Worm (Caenorhabditis elegans) whole organism, L1 larva: Measurements from ENCODE around the gene F58H7.5.
A peak's percentile ranks its signal among the peaks of the same experiment; 100 is the strongest.

Experiments
- C16A3.4 ChIP-seq: fragments of 150-350 bp; optimal IDR thresholded peaks from 2 replicates; lab custom pipeline; 2014; ENCODE audit warnings: missing biosample characterization, missing genetic modification characterization
- F16B12.6 ChIP-seq: fragments of 150-350 bp; optimal IDR thresholded peaks from 2 replicates; lab custom pipeline; 2014; ENCODE audit warnings: missing biosample characterization, missing genetic modification characterization
- Y116A8C.19 ChIP-seq: sonication (generic microtip); optimal IDR thresholded peaks from 2 replicates; lab custom pipeline; 2016; ENCODE audit warnings: missing compliant biosample characterization, missing genetic modification characterization, borderline replicate concordance
- alr-1 ChIP-seq: fragments of 200-800 bp; sonication (Bioruptor generic); optimal IDR thresholded peaks from 2 replicates; lab custom pipeline; 2018; ENCODE audit warnings: borderline replicate concordance, mild to moderate bottlenecking, missing genetic modification characterization, missing compliant biosample characterization
- ama-1 ChIP-seq: fragments of 150-350 bp; optimal IDR thresholded peaks from 2 replicates; lab custom pipeline; 2014
- blmp-1 ChIP-seq: fragments of 150-350 bp; optimal IDR thresholded peaks from 2 replicates; lab custom pipeline; 2014; ENCODE audit warnings: missing biosample characterization, missing genetic modification characterization
- ces-1 ChIP-seq: fragments of 150-350 bp; optimal IDR thresholded peaks from 2 replicates; lab custom pipeline; 2014; ENCODE audit warnings: missing biosample characterization, missing genetic modification reagents, missing genetic modification characterization
- dpl-1 ChIP-seq, 3 experiments: fragments of 150-350 bp in 2 of 3; sonication (generic microtip) in 1 of 3; optimal IDR thresholded peaks; 2 replicates each; lab custom pipeline; 2014 to 2017; ENCODE audit warnings: missing biosample characterization in 3 of 3, missing genetic modification characterization in 3 of 3, missing genetic modification reagents in 3 of 3
- efl-1 ChIP-seq, 4 experiments: fragments of 150-350 bp; optimal IDR thresholded peaks in 3 of 4; peaks in 1 of 4; 1 replicate in 1 of 4; 2 replicates in 3 of 4; lab custom pipeline; 2014; ENCODE audit warnings: missing biosample characterization in 2 of 4, missing genetic modification characterization in 2 of 4, missing genetic modification reagents in 2 of 4
- egl-13 ChIP-seq: sonication (generic microtip); optimal IDR thresholded peaks from 2 replicates; lab custom pipeline; 2016; ENCODE audit warnings: missing genotype, missing genetic modification reagents, missing genetic modification characterization, missing compliant biosample characterization
- egl-27 ChIP-seq, 2 experiments: fragments of 150-350 bp in 1 of 2; sonication (generic microtip); optimal IDR thresholded peaks; 3 replicates each; lab custom pipeline; 2017 to 2018; ENCODE audit warnings: missing biosample characterization in 2 of 2, missing genetic modification characterization in 2 of 2, missing genetic modification reagents in 2 of 2
- elt-2 ChIP-seq: sonication (generic microtip); optimal IDR thresholded peaks from 2 replicates; lab custom pipeline; 2016; ENCODE audit warnings: missing genetic modification characterization, mild to moderate bottlenecking, inconsistent platforms, missing compliant biosample characterization, missing genetic modification reagents
- fkh-10 ChIP-seq: sonication (generic microtip); optimal IDR thresholded peaks from 2 replicates; lab custom pipeline; 2017; ENCODE audit warnings: missing biosample characterization, missing genetic modification reagents, missing genetic modification characterization
- fkh-8 ChIP-seq: sonication (generic microtip); optimal IDR thresholded peaks from 2 replicates; lab custom pipeline; 2016; ENCODE audit warnings: mild to moderate bottlenecking, missing genetic modification characterization, missing compliant biosample characterization
- fos-1 ChIP-seq: fragments of 150-350 bp; optimal IDR thresholded peaks from 2 replicates; lab custom pipeline; 2014; ENCODE audit warnings: missing biosample characterization, missing genetic modification characterization
- grh-1 ChIP-seq: fragments of 200-800 bp; sonication (Bioruptor generic); IDR thresholded peaks from 2 replicates; pipeline ENCODE4 v1.3.6; 2022; ENCODE audit warnings: missing genetic modification reagents, missing genetic modification characterization, missing compliant biosample characterization
- hlh-4 ChIP-seq: sonication (generic microtip); optimal IDR thresholded peaks from 2 replicates; lab custom pipeline; 2016; ENCODE audit warnings: mild to moderate bottlenecking, missing genetic modification characterization, missing compliant biosample characterization
- hpl-2 ChIP-seq: fragments of 150-350 bp; optimal IDR thresholded peaks from 2 replicates; lab custom pipeline; 2014; ENCODE audit warnings: missing biosample characterization, missing genetic modification reagents, missing genetic modification characterization
- irx-1 ChIP-seq: sonication (generic microtip); optimal IDR thresholded peaks from 2 replicates; lab custom pipeline; 2016; ENCODE audit warnings: missing genetic modification characterization, missing compliant biosample characterization
- lin-13 ChIP-seq: fragments of 150-350 bp; optimal IDR thresholded peaks from 2 replicates; lab custom pipeline; 2014; ENCODE audit warnings: missing biosample characterization, missing genetic modification reagents, missing genetic modification characterization
- lin-15B ChIP-seq: fragments of 150-350 bp; sonication (generic microtip); optimal IDR thresholded peaks from 3 replicates; lab custom pipeline; 2014; ENCODE audit warnings: missing biosample characterization, missing genetic modification characterization
- lir-3 ChIP-seq: sonication (generic microtip); optimal IDR thresholded peaks from 2 replicates; lab custom pipeline; 2016; ENCODE audit warnings: mild to moderate bottlenecking, missing genetic modification characterization, moderate library complexity, missing compliant biosample characterization; ENCODE audit not compliant: poor library complexity
- lsy-2 ChIP-seq, 2 experiments: fragments of 150-350 bp; optimal IDR thresholded peaks; 2 replicates each; lab custom pipeline; 2014; ENCODE audit warnings: missing biosample characterization in 2 of 2, missing genetic modification characterization in 2 of 2
- mab-9 ChIP-seq: fragments of 200-800 bp; sonication (Bioruptor generic); IDR thresholded peaks from 2 replicates; pipeline ENCODE4 v1.3.6; 2022; ENCODE audit warnings: missing genetic modification reagents, missing genetic modification characterization, missing compliant biosample characterization
- mef-2 ChIP-seq: fragments of 150-350 bp; optimal IDR thresholded peaks from 2 replicates; lab custom pipeline; 2014; ENCODE audit warnings: missing biosample characterization, missing genetic modification characterization
- nhr-19 ChIP-seq: fragments of 200-800 bp; sonication (Bioruptor generic); conservative IDR thresholded peaks from 2 replicates; pipeline ENCODE4 v1.3.6; 2022; ENCODE audit warnings: missing genetic modification characterization, missing compliant biosample characterization
- nhr-20 ChIP-seq: sonication (generic microtip); optimal IDR thresholded peaks from 2 replicates; lab custom pipeline; 2016; ENCODE audit warnings: mild to moderate bottlenecking, missing genetic modification characterization, missing compliant biosample characterization
- nhr-237 ChIP-seq: fragments of 150-350 bp; optimal IDR thresholded peaks from 2 replicates; lab custom pipeline; 2014; ENCODE audit warnings: missing biosample characterization, missing genetic modification characterization
- nhr-47 ChIP-seq: sonication (generic microtip); optimal IDR thresholded peaks from 2 replicates; lab custom pipeline; 2016; ENCODE audit warnings: mild to moderate bottlenecking, missing genetic modification characterization, moderate library complexity, missing compliant biosample characterization
- nhr-71 ChIP-seq: sonication (generic microtip); optimal IDR thresholded peaks from 2 replicates; lab custom pipeline; 2016; ENCODE audit warnings: mild to moderate bottlenecking, missing genetic modification characterization, moderate library complexity, missing compliant biosample characterization
- nhr-77 ChIP-seq: fragments of 150-350 bp; optimal IDR thresholded peaks from 2 replicates; lab custom pipeline; 2014; ENCODE audit warnings: missing biosample characterization, missing genetic modification characterization
- nhr-85 ChIP-seq: sonication (generic microtip); peaks from one replicate; lab custom pipeline; 2016; ENCODE audit warnings: missing genetic modification characterization, inconsistent platforms, missing compliant biosample characterization
- pax-3 ChIP-seq: fragments of 200-800 bp; sonication (Bioruptor generic); optimal IDR thresholded peaks from 2 replicates; lab custom pipeline; 2018; ENCODE audit warnings: mild to moderate bottlenecking, missing genetic modification characterization, moderate library complexity, missing compliant biosample characterization
- pqm-1 ChIP-seq: sonication (generic microtip); optimal IDR thresholded peaks from 3 replicates; lab custom pipeline; 2017; ENCODE audit warnings: missing biosample characterization, missing genetic modification characterization
- skn-1 ChIP-seq: fragments of 150-350 bp; optimal IDR thresholded peaks from 2 replicates; lab custom pipeline; 2014; ENCODE audit warnings: missing biosample characterization, missing genetic modification characterization
- sup-37 ChIP-seq: fragments of 200-800 bp; sonication (Bioruptor generic); optimal IDR thresholded peaks from 2 replicates; lab custom pipeline; 2018; ENCODE audit warnings: mild to moderate bottlenecking, missing genetic modification characterization, missing compliant biosample characterization
- tbx-2 ChIP-seq: sonication (generic microtip); optimal IDR thresholded peaks from 2 replicates; lab custom pipeline; 2016; ENCODE audit warnings: missing genetic modification characterization, missing compliant biosample characterization
- tlp-1 ChIP-seq: fragments of 150-350 bp; optimal IDR thresholded peaks from 2 replicates; lab custom pipeline; 2014; ENCODE audit warnings: missing biosample characterization, missing genetic modification characterization
- unc-130 ChIP-seq: fragments of 150-350 bp; optimal IDR thresholded peaks from 2 replicates; lab custom pipeline; 2017; ENCODE audit warnings: missing biosample characterization, missing genetic modification characterization, inconsistent platforms
- unc-62 ChIP-seq: fragments of 150-350 bp; optimal IDR thresholded peaks from 2 replicates; lab custom pipeline; 2014; ENCODE audit warnings: missing biosample characterization, missing genetic modification reagents, missing genetic modification characterization
- unc-86 ChIP-seq: sonication (generic microtip); optimal IDR thresholded peaks from 2 replicates; lab custom pipeline; 2016; ENCODE audit warnings: missing genetic modification characterization, missing compliant biosample characterization
- unc-98 ChIP-seq: fragments of 200-800 bp; sonication (Bioruptor generic); IDR thresholded peaks from 2 replicates; pipeline ENCODE4 v1.3.6; 2022; ENCODE audit warnings: missing genetic modification characterization, missing compliant biosample characterization
- vab-15 ChIP-seq: sonication (generic microtip); optimal IDR thresholded peaks from 2 replicates; lab custom pipeline; 2017; ENCODE audit warnings: missing genotype, mild to moderate bottlenecking, missing genetic modification characterization, missing compliant biosample characterization
- xbp-1 ChIP-seq: sonication (generic microtip); optimal IDR thresholded peaks from 2 replicates; lab custom pipeline; 2016; ENCODE audit warnings: missing genetic modification characterization, missing compliant biosample characterization
- zag-1 ChIP-seq: fragments of 150-350 bp; optimal IDR thresholded peaks from 2 replicates; lab custom pipeline; 2014; ENCODE audit warnings: missing biosample characterization, missing genetic modification characterization
- zip-4 ChIP-seq: fragments of 200-800 bp; sonication (Bioruptor generic); optimal IDR thresholded peaks from 2 replicates; lab custom pipeline; 2018; ENCODE audit warnings: mild to moderate bottlenecking, missing genetic modification characterization, moderate library complexity, missing compliant biosample characterization
- ztf-11 ChIP-seq, 2 experiments: sonication (generic microtip); optimal IDR thresholded peaks; 2 replicates each; lab custom pipeline; 2016 to 2017; ENCODE audit warnings: missing genetic modification characterization in 2 of 2, missing biosample characterization in 1 of 2, missing compliant biosample characterization in 1 of 2

The F58H7.5 gene

DNA sequence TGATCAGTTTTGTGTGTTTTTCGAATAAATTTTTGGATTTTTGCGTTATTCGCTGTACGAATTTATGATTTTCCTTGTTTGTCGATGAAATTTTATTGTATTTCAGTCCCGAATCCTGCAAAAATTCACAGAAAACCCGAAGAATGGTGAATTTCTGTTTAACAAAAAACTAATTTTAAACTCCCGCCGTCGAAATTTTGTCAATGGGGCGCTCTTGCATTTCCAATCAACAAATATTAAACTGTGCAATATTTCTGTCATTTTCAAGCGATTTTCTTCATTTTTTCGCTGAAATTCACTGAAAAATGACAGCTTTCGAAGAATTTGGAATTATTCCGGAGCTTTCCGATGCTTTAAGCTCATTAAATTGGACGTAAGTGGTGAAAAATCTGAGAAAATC, 45.1 kb upstream of the F58H7.5 start, which contains the start of gene Y55F3BR.1 (continued):
- peak; percentile 96 to 98 (median 97) for TF ChIP-seq dpl-1 (GFP tag; optimal IDR thresholded peaks at IDR 0.05; lab: Kevin White, UChicago)

DNA sequence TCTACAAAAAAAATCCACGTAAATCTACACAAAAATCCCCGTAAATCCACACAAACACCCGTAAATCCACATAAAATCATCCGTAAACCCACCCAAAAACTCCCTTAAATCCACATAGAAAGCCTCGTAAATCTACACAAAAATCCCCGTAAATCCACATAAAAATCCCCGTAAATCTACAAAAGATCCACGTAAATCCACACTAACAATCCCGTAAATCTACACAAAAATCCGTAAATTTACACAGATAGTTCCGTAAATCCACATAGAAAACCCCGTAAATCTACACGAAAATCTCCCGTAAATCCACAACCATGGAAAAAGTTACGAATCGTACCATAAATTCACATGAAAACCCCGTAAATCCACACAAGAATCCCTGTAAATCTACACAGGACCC, 41.2 kb upstream of the F58H7.5 start:
- TF ChIP-seq nhr-77 (tag; lab: Kevin White, UChicago), result no peak
- no peak for TF ChIP-seq nhr-20 (tag; lab: Kevin White, UChicago)
- TF ChIP-seq mef-2 (tag; lab: Kevin White, UChicago), result no peak
- TF ChIP-seq zip-4, result no peak
- no peak for TF ChIP-seq fkh-8 (tag; lab: Kevin White, UChicago)
- no peak for TF ChIP-seq nhr-19 (GFP tag; lab: Robert Waterston, UW)
- TF ChIP-seq ztf-11 (tag; optimal IDR thresholded peaks at IDR 0.05; lab: Kevin White, UChicago), result no peak

DNA sequence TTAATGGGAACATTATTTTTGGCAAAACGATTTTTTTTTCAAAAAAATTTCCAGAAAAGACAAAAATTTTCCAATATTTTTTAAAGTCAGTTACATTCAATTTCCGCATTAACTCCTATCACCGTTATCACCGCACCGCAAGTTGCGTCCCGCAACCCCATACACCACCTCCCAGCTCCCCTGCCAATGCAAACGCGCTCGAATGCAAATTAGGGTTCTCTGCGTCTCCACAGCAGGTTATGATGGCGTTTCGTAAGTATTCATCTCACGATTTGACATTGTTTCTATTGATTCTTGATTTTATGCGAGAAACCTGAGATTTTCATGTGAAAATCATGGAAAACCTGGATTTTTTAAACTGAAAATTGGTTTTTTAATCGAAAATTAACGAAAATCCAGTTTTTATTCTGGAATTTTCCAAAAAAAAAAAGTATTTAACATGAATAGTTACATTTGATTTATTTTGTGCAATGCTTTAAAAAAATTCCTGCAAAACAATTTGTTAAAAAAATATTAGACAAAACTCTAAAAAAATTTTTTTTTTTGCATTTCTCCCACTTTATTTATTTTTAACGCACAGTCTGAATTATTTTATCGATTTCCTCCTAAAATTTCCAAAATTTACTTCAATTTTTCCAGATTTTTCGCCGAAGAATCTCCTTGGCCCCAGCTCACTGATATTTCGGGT, 34.9 kb upstream of the F58H7.5 start, which contains the start of gene mak-2:
Gene mak-2 (plus strand): TSS at position 638 of the 688 bp plus-strand sequence.
- TF ChIP-seq zip-4 (no peak), efl-1 (optimal IDR thresholded peaks at IDR 0.05; lab: Kevin White, UChicago) (peak; percentile 84 to 93), efl-1 (GFP tag; optimal IDR thresholded peaks at IDR 0.05 in 1 of 2; lab: Kevin White, UChicago) (peak; percentile 80 to 97), pqm-1 (tag; lab: Kevin White, UChicago) (peak; percentile 59), xbp-1 (peak; percentile 82), tlp-1 (tag; lab: Kevin White, UChicago) (no peak), grh-1 (GFP tag; lab: Robert Waterston, UW) (no peak), zag-1 (tag; lab: Kevin White, UChicago) (no peak), F16B12.6 (peak; percentile 28), fos-1 (tag; lab: Kevin White, UChicago) (peak; percentile 66), Y116A8C.19 (tag; lab: Kevin White, UChicago) (no peak), nhr-237 (tag; lab: Kevin White, UChicago) (no peak), hlh-4 (tag; lab: Kevin White, UChicago) (no peak), ama-1 (lab: Kevin White, UChicago) (no peak), lin-15B (tag; lab: Kevin White, UChicago) (peak; percentile 89), mab-9 (GFP tag; lab: Robert Waterston, UW) (no peak), nhr-77 (tag; lab: Kevin White, UChicago) (peak; percentile 39), unc-62 (no peak), irx-1 (tag; lab: Kevin White, UChicago) (peak; percentile 19), ces-1 (GFP tag; lab: Kevin White, UChicago) (no peak), egl-13 (tag; lab: Kevin White, UChicago) (no peak), nhr-20 (tag; lab: Kevin White, UChicago) (peak; percentile 60), alr-1 (no peak), vab-15 (peak; percentile 98), nhr-71 (tag; lab: Kevin White, UChicago) (peak; percentile 76), elt-2 (peak; percentile 36), egl-27 (tag; optimal IDR thresholded peaks at IDR 0.05; lab: Kevin White, UChicago) (no peak), unc-98 (GFP tag; lab: Robert Waterston, UW) (no peak), nhr-47 (tag; lab: Kevin White, UChicago) (peak; percentile 72), blmp-1 (tag; lab: Kevin White, UChicago) (peak; percentile 60), pax-3 (tag; lab: Kevin White, UChicago) (no peak), lin-13 (GFP tag; lab: Kevin White, UChicago) (peak; percentile 64), skn-1 (tag; lab: Kevin White, UChicago) (peak; percentile 79), lsy-2 (tag; optimal IDR thresholded peaks at IDR 0.05; lab: Kevin White, UChicago) (peak; percentile 69 to 85), fkh-10 (GFP tag; lab: Kevin White, UChicago) (peak; percentile 30), mef-2 (tag; lab: Kevin White, UChicago) (no peak), sup-37 (GFP tag; lab: Kevin White, UChicago) (no peak), unc-130 (peak; percentile 61), dpl-1 (GFP tag; optimal IDR thresholded peaks at IDR 0.05; lab: Kevin White, UChicago) (peak; percentile 69 to 83 (median 76)), unc-86 (tag; lab: Kevin White, UChicago) (peak; percentile 25), lir-3 (no peak), tbx-2 (tag; lab: Kevin White, UChicago) (peak; percentile 37), hpl-2 (no peak), nhr-85 (peak; percentile 15), C16A3.4 (tag; lab: Kevin White, UChicago) (peak; percentile 84)
